Fruit fly (Drosophila melanogaster): Measurements from ENCODE around the gene CG9109.

The CG9109 gene

DNA sequence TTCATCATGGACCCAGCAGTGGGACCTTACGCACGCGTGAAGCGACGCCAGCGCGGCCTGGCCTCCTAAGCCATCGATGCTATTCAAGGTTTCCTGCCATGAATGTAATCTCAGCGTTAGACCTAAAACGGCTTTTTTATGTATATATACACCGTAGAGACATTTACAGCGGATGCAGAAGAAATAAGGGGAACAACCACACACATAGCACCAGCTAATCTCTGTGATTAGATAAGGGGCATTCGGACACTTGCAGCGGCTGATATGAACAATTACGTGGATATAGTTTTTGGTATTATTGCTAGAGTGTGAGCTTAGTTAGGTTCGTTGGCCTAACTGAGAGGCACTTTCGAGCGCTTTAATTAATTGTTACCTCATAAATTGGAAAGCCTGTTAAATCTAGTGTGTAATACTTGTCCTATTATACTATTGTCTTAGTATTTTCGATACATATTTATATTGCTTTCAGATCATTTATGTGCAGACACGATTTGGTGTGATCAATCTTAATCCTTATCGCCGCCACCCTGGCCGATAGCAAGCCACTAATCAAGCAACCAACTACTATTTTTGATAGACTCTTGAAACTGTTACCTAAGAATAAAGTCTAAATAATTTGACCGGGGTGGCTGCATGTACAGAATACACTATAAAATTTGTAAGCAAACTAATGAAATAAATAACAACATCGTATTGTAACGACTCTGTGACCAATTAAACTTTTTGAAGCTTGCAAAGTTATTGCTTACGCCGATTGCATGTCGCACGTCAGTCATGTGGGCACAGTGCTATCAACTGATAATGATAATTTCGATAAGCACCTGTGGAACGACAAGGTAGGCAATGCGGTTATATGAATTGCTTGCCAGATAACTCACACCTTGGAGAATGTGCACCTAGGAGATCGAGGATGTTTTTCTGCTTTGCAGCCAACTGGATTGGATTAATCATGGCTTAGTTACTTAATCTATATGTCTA, 45.8 kb downstream of the CG9109 start (continued):
- TF ChIP-seq Dbx (GFP tag; IDR thresholded peaks at IDR 0.05) (peak; percentile 16; the same call in 1 of the 3 replicates), NC2α (GFP tag; optimal IDR thresholded peaks at IDR 0.05) (no peak), CG18599 (GFP tag; optimal IDR thresholded peaks at IDR 0.05) (no peak), trem (tag; optimal IDR thresholded peaks at IDR 0.05) (no peak), CG4617 (GFP tag; optimal IDR thresholded peaks at IDR 0.05; ENCODE audit: borderline replicate concordance) (no peak), CG9609 (GFP tag; optimal IDR thresholded peaks at IDR 0.05) (no peak), CG2202 (tag; optimal IDR thresholded peaks at IDR 0.05) (no peak), vvl (GFP tag; IDR thresholded peaks at IDR 0.05) (no peak), schlank (tag; optimal IDR thresholded peaks at IDR 0.05) (no peak), Antp (GFP tag; optimal IDR thresholded peaks at IDR 0.05) (no peak), CG17328 (GFP tag; IDR thresholded peaks at IDR 0.05) (no peak), CG4730 (GFP tag; IDR thresholded peaks at IDR 0.05) (no peak), jing (GFP tag; optimal IDR thresholded peaks at IDR 0.05) (no peak), CG14014 (GFP tag; IDR thresholded peaks at IDR 0.05) (no peak), ase (GFP tag; IDR thresholded peaks at IDR 0.05) (no peak), exex (tag; optimal IDR thresholded peaks at IDR 0.05) (peak; percentile 78), sc (optimal IDR thresholded peaks at IDR 0.05) (no peak), sc (GFP tag; optimal IDR thresholded peaks at IDR 0.05) (no peak), CG34376 (GFP tag; optimal IDR thresholded peaks at IDR 0.05) (peak; percentile 36), GATAe (GFP tag; conservative IDR thresholded peaks at IDR 0.05) (peak; percentile 64; the same call in 1 of the 2 replicates), ci (GFP tag; IDR thresholded peaks at IDR 0.05) (0 out of 3 replicates have a peak, but pooled peaks have one; percentile 21), Ets65A (GFP tag) (peak; percentile 61), luna (GFP tag; optimal IDR thresholded peaks at IDR 0.05) (no peak), MTF-1 (GFP tag; optimal IDR thresholded peaks at IDR 0.05; ENCODE audit: borderline replicate concordance) (no peak)

dm6 chr2L:5986940-5987339, 47.3 kb downstream of the CG9109 start:
- TF ChIP-seq pros (GFP tag; optimal IDR thresholded peaks at IDR 0.05) (peak; percentile 1), Med (GFP tag) (peak; percentile 51), NFAT (GFP tag; IDR thresholded peaks at IDR 0.05) (no peak), CG16779 (GFP tag; IDR thresholded peaks at IDR 0.05) (no peak), mirr (GFP tag; optimal IDR thresholded peaks at IDR 0.05) (peak; percentile 31), CG15479 (GFP tag; optimal IDR thresholded peaks at IDR 0.05) (peak; percentile 4), luna (GFP tag; optimal IDR thresholded peaks at IDR 0.05) (no peak), CG1529 (GFP tag; optimal IDR thresholded peaks at IDR 0.05) (peak; percentile 86), Ada2b (GFP tag; IDR thresholded peaks at IDR 0.05) (no peak), Rx (GFP tag; IDR thresholded peaks at IDR 0.05) (no peak), nom (GFP tag; optimal IDR thresholded peaks at IDR 0.05) (no peak), gsb-n (tag; optimal IDR thresholded peaks at IDR 0.05) (peak; percentile 72), CG18011 (GFP tag; optimal IDR thresholded peaks at IDR 0.05) (peak; percentile 32), CG34376 (GFP tag; optimal IDR thresholded peaks at IDR 0.05) (peak; percentile 75), sug (tag; optimal IDR thresholded peaks at IDR 0.05) (peak; percentile 27), Lhr (GFP tag; optimal IDR thresholded peaks at IDR 0.05) (no peak), Hey (tag; optimal IDR thresholded peaks at IDR 0.05) (peak; percentile 40), CG10267 (tag; optimal IDR thresholded peaks at IDR 0.05) (peak; percentile 73), exex (tag; optimal IDR thresholded peaks at IDR 0.05) (peak; percentile 87), cg (GFP tag; optimal IDR thresholded peaks at IDR 0.05) (peak; percentile 21), CG3995 (GFP tag; optimal IDR thresholded peaks at IDR 0.05) (peak; percentile 85), kay (GFP tag; optimal IDR thresholded peaks at IDR 0.05) (peak; percentile 28), stwl (tag; optimal IDR thresholded peaks at IDR 0.05) (peak; percentile 30), CG4282 (GFP tag; optimal IDR thresholded peaks at IDR 0.05) (peak; percentile 15), CG12391 (tag; optimal IDR thresholded peaks at IDR 0.05) (no peak), Pdp1 (GFP tag; optimal IDR thresholded peaks at IDR 0.05) (peak in 1 of 2 experiments; percentile 47), gce (GFP tag; IDR thresholded peaks at IDR 0.05) (no peak)
